Worm (Caenorhabditis elegans): ENCODE results near the gene srlf-34.

ce11 chrII:10357468-10358007 lies 45.4 kb downstream of the srlf-34 start, which contains the start of gene C07E3.3:
- no peak for TF ChIP-seq unc-62 (GFP tag; optimal IDR thresholded peaks at IDR 0.05)
- no peak for TF ChIP-seq gei-17 (GFP tag; optimal IDR thresholded peaks at IDR 0.05)
- TF ChIP-seq lin-26 (GFP tag; IDR thresholded peaks at IDR 0.05) = no peak
